Fruit fly (Drosophila melanogaster) whole organism, embryonic: ENCODE measurements around the gene PCNA2.

Experiments
- Antp ChIP-seq: fragments of 200-800 bp; sonication (Bioruptor generic); optimal IDR thresholded peaks from 3 replicates; lab custom pipeline; 2016; ENCODE audit warnings: missing biosample characterization, missing genetic modification characterization
- Awh ChIP-seq: fragments of 200-800 bp; sonication (Bioruptor generic); IDR thresholded peaks from 2 replicates; pipeline ENCODE4, ENCODE4 v1.3.6; 2022; ENCODE audit warnings: missing biosample characterization, missing genetic modification characterization
- Bteb2 ChIP-seq: fragments of 200-800 bp; sonication (Bioruptor generic); optimal IDR thresholded peaks from 2 replicates; lab custom pipeline; 2016; ENCODE audit warnings: missing biosample characterization, missing genetic modification characterization
- C15 ChIP-seq: fragments of 200-800 bp; sonication (Bioruptor generic); IDR thresholded peaks from 3 replicates; pipeline ENCODE4 v1.3.6; 2022; ENCODE audit warnings: missing biosample characterization, missing genetic modification characterization
- CG13624 ChIP-seq: fragments of 200-800 bp; sonication (Bioruptor generic); optimal IDR thresholded peaks from 2 replicates; lab custom pipeline; 2016; ENCODE audit warnings: missing biosample characterization, missing genetic modification characterization
- CG14014 ChIP-seq: fragments of 200-800 bp; sonication (Bioruptor generic); IDR thresholded peaks from 2 replicates; pipeline ENCODE4 v1.3.6; 2022; ENCODE audit warnings: missing biosample characterization, missing genetic modification characterization
- CG14441 ChIP-seq: fragments of 200-800 bp; sonication (Bioruptor generic); IDR thresholded peaks from 2 replicates; pipeline ENCODE4 v1.3.6; 2022; ENCODE audit warnings: missing biosample characterization, missing genetic modification characterization
- CG15269 ChIP-seq: fragments of 200-800 bp; sonication (Bioruptor generic); optimal IDR thresholded peaks from 2 replicates; lab custom pipeline; 2018; ENCODE audit warnings: missing biosample characterization, mild to moderate bottlenecking, missing genetic modification characterization, moderate library complexity
- CG3838 ChIP-seq: fragments of 200-800 bp; sonication (Bioruptor generic); optimal IDR thresholded peaks from 3 replicates; lab custom pipeline; 2016; ENCODE audit warnings: missing biosample characterization, missing genetic modification characterization
- CG4854 ChIP-seq: fragments of 200-800 bp; sonication (Bioruptor generic); optimal IDR thresholded peaks from 2 replicates; lab custom pipeline; 2016; ENCODE audit warnings: missing biosample characterization, missing genetic modification characterization, inconsistent platforms
- CG8089 ChIP-seq: fragments of 200-800 bp; sonication (Bioruptor generic); optimal IDR thresholded peaks from 3 replicates; lab custom pipeline; 2016; ENCODE audit warnings: missing biosample characterization, missing genetic modification characterization
- CG8388 ChIP-seq: fragments of 200-800 bp; sonication (Bioruptor generic); optimal IDR thresholded peaks from 2 replicates; lab custom pipeline; 2019; ENCODE audit warnings: missing biosample characterization, mild to moderate bottlenecking, missing genetic modification characterization, moderate library complexity
- CG9437 ChIP-seq: fragments of 200-800 bp; sonication (Bioruptor generic); optimal IDR thresholded peaks from 2 replicates; lab custom pipeline; 2018; ENCODE audit warnings: missing biosample characterization, mild to moderate bottlenecking, missing genetic modification characterization
- CG9932 ChIP-seq: fragments of 200-800 bp; sonication (Bioruptor generic); IDR thresholded peaks from 2 replicates; pipeline ENCODE4 v1.3.6; 2022; ENCODE audit warnings: missing biosample characterization, missing genetic modification characterization
- Dfd ChIP-seq, 2 experiments: fragments of >200 bp; optimal IDR thresholded peaks; 2 replicates each; lab custom pipeline; 2017; ENCODE audit warnings: missing biosample characterization in 2 of 2, missing genetic modification characterization in 2 of 2
- Drgx ChIP-seq: fragments of 200-800 bp; sonication (Bioruptor generic); IDR thresholded peaks from 2 replicates; pipeline ENCODE4 v1.3.6; 2022; ENCODE audit warnings: missing biosample characterization, missing genetic modification characterization
- H15 ChIP-seq: fragments of 200-800 bp; sonication (Bioruptor generic); IDR thresholded peaks from 3 replicates; pipeline ENCODE4 v1.3.6; 2022; ENCODE audit warnings: missing biosample characterization, missing genetic modification characterization
- HHEX ChIP-seq: fragments of 200-800 bp; sonication (Bioruptor generic); optimal IDR thresholded peaks from 3 replicates; lab custom pipeline; 2017; ENCODE audit warnings: missing biosample characterization, mild to moderate bottlenecking, missing genetic modification characterization, missing genetic modification reagents
- HLH54F ChIP-seq: fragments of 200-800 bp; sonication (Bioruptor generic); optimal IDR thresholded peaks from 3 replicates; lab custom pipeline; 2016; ENCODE audit warnings: missing biosample characterization, missing genetic modification characterization
- Hr39 ChIP-seq: fragments of >200 bp; optimal IDR thresholded peaks from 2 replicates; lab custom pipeline; 2017
- Lim3 ChIP-seq: fragments of 200-800 bp; sonication (Bioruptor generic); IDR thresholded peaks from 2 replicates; pipeline ENCODE4 v1.3.6; 2022; ENCODE audit warnings: missing biosample characterization, missing genetic modification characterization
- MESR4 ChIP-seq: fragments of 200-800 bp; sonication (Bioruptor generic); optimal IDR thresholded peaks from 2 replicates; lab custom pipeline; 2018; ENCODE audit warnings: missing biosample characterization, mild to moderate bottlenecking, missing genetic modification characterization, moderate library complexity
- MTF-1 ChIP-seq: fragments of 200-800 bp; sonication (Bioruptor generic); optimal IDR thresholded peaks from 2 replicates; lab custom pipeline; 2018; ENCODE audit warnings: missing biosample characterization, mild to moderate bottlenecking, missing genetic modification characterization, borderline replicate concordance
- Opbp ChIP-seq: fragments of 200-800 bp; sonication (Bioruptor generic); IDR thresholded peaks from 3 replicates; pipeline ENCODE4 v1.3.6; 2022; ENCODE audit warnings: missing biosample characterization, missing genetic modification characterization; ENCODE audit not compliant: partially characterized antibody
- Pdp1 ChIP-seq, 2 experiments: fragments of 200-800 bp; sonication (Bioruptor generic); optimal IDR thresholded peaks; 3 replicates each; lab custom pipeline; 2016; ENCODE audit warnings: missing biosample characterization in 2 of 2, missing genetic modification characterization in 2 of 2, mild to moderate bottlenecking in 1 of 2, moderate library complexity in 1 of 2
- Scr ChIP-seq: fragments of 200-800 bp; sonication (Bioruptor generic); IDR thresholded peaks from 2 replicates; pipeline ENCODE4 v1.3.6; 2022; ENCODE audit warnings: missing biosample characterization, missing genetic modification characterization; ENCODE audit not compliant: partially characterized antibody
- Side ChIP-seq: fragments of 200-800 bp; sonication (Bioruptor generic); optimal IDR thresholded peaks from 2 replicates; lab custom pipeline; 2016; ENCODE audit warnings: missing biosample characterization, missing genetic modification characterization
- Sin3A ChIP-seq: fragments of >200 bp; optimal IDR thresholded peaks from 2 replicates; lab custom pipeline; 2018
- TFAM ChIP-seq: fragments of 200-800 bp; sonication (Bioruptor generic); optimal IDR thresholded peaks from 2 replicates; lab custom pipeline; 2017; ENCODE audit warnings: missing biosample characterization, missing genetic modification characterization, inconsistent platforms
- amos ChIP-seq: fragments of 200-800 bp; sonication (Bioruptor generic); IDR thresholded peaks from 2 replicates; pipeline ENCODE4 v1.3.6; 2022; ENCODE audit warnings: missing biosample characterization, missing genetic modification characterization; ENCODE audit not compliant: partially characterized antibody
- bbx ChIP-seq: fragments of 200-800 bp; sonication (Bioruptor generic); IDR thresholded peaks from 2 replicates; pipeline ENCODE4 v1.3.6; 2022; ENCODE audit warnings: missing biosample characterization, missing genetic modification characterization; ENCODE audit not compliant: partially characterized antibody
- dpn ChIP-seq, 2 experiments: fragments of 200-800 bp; sonication (Bioruptor generic); optimal IDR thresholded peaks; 3 replicates each; lab custom pipeline; 2016; ENCODE audit warnings: missing biosample characterization in 2 of 2, missing genetic modification characterization in 2 of 2
- ems ChIP-seq: fragments of 200-800 bp; sonication (Bioruptor generic); optimal IDR thresholded peaks from 3 replicates; lab custom pipeline; 2016; ENCODE audit warnings: missing biosample characterization, missing genetic modification characterization
- gfzf ChIP-seq: fragments of 200-800 bp; sonication (Bioruptor generic); optimal IDR thresholded peaks from 2 replicates; lab custom pipeline; 2016; ENCODE audit warnings: missing biosample characterization, mild to moderate bottlenecking, missing genetic modification characterization, moderate library complexity
- gt ChIP-seq: fragments of 200-800 bp; sonication (Bioruptor generic); IDR thresholded peaks from 2 replicates; pipeline ENCODE4 v1.3.6; 2022; ENCODE audit warnings: missing biosample characterization, missing genetic modification characterization
- hkb ChIP-seq, 2 experiments: fragments of 200-800 bp in 1 of 2; fragments of >200 bp in 1 of 2; sonication (Bioruptor generic) in 1 of 2; IDR thresholded peaks in 1 of 2; optimal IDR thresholded peaks in 1 of 2; 2 replicates each; pipeline versions ENCODE4 v1.3.6 to Lab custom; 2017 to 2022; ENCODE audit warnings: missing biosample characterization in 1 of 2, missing genetic modification characterization in 1 of 2
- knrl ChIP-seq: fragments of 200-800 bp; sonication (Bioruptor generic); IDR thresholded peaks from 3 replicates; pipeline ENCODE4 v1.3.6; 2022; ENCODE audit warnings: missing biosample characterization, missing genetic modification characterization; ENCODE audit not compliant: partially characterized antibody
- phol ChIP-seq: fragments of 200-800 bp; sonication (Bioruptor generic); optimal IDR thresholded peaks from 3 replicates; lab custom pipeline; 2018; ENCODE audit warnings: missing biosample characterization, mild to moderate bottlenecking, missing genetic modification characterization, moderate library complexity
- row ChIP-seq: fragments of 200-800 bp; sonication (Bioruptor generic); IDR thresholded peaks from 3 replicates; pipeline ENCODE4 v1.3.6; 2022; ENCODE audit warnings: missing biosample characterization, missing genetic modification characterization
- schlank ChIP-seq: fragments of 200-800 bp; sonication (Bioruptor generic); optimal IDR thresholded peaks from 2 replicates; lab custom pipeline; 2018; ENCODE audit warnings: missing biosample characterization, mild to moderate bottlenecking, missing genetic modification characterization
- sens-2 ChIP-seq: fragments of 200-800 bp; sonication (Bioruptor generic); IDR thresholded peaks from 2 replicates; pipeline ENCODE4 v1.3.6; 2022; ENCODE audit warnings: missing biosample characterization, missing genetic modification characterization
- sim ChIP-seq: fragments of 200-800 bp; sonication (Bioruptor generic); IDR thresholded peaks from 2 replicates; pipeline ENCODE4 v1.3.6; 2022; ENCODE audit warnings: missing biosample characterization, missing genetic modification characterization
- slp2 ChIP-seq: fragments of 200-800 bp; sonication (Bioruptor generic); optimal IDR thresholded peaks from 2 replicates; lab custom pipeline; 2016; ENCODE audit warnings: missing biosample characterization, missing genetic modification characterization
- sr ChIP-seq: fragments of 200-800 bp; sonication (Bioruptor generic); IDR thresholded peaks from 3 replicates; pipeline ENCODE4 v1.3.6; 2022; ENCODE audit warnings: missing biosample characterization, missing genetic modification characterization
- tgo ChIP-seq: fragments of 200-800 bp; sonication (Bioruptor generic); IDR thresholded peaks from 3 replicates; pipeline ENCODE4 v1.3.6; 2022; ENCODE audit warnings: missing biosample characterization, missing genetic modification characterization
- toy ChIP-seq: fragments of 200-800 bp; sonication (Bioruptor generic); IDR thresholded peaks from 2 replicates; pipeline ENCODE4 v1.3.6; 2022; ENCODE audit warnings: missing biosample characterization, missing genetic modification characterization
- trem ChIP-seq: fragments of 200-800 bp; optimal IDR thresholded peaks from 3 replicates; lab custom pipeline; 2019; ENCODE audit warnings: missing biosample characterization, mild to moderate bottlenecking, missing genetic modification characterization, moderate library complexity
- yki ChIP-seq: fragments of >200 bp; optimal IDR thresholded peaks from 3 replicates; lab custom pipeline; 2018
- z ChIP-seq: fragments of 200-800 bp; sonication (Bioruptor generic); IDR thresholded peaks from 3 replicates; pipeline ENCODE4 v1.3.6; 2022; ENCODE audit warnings: missing biosample characterization, missing genetic modification characterization

Gene PCNA2

DNA sequence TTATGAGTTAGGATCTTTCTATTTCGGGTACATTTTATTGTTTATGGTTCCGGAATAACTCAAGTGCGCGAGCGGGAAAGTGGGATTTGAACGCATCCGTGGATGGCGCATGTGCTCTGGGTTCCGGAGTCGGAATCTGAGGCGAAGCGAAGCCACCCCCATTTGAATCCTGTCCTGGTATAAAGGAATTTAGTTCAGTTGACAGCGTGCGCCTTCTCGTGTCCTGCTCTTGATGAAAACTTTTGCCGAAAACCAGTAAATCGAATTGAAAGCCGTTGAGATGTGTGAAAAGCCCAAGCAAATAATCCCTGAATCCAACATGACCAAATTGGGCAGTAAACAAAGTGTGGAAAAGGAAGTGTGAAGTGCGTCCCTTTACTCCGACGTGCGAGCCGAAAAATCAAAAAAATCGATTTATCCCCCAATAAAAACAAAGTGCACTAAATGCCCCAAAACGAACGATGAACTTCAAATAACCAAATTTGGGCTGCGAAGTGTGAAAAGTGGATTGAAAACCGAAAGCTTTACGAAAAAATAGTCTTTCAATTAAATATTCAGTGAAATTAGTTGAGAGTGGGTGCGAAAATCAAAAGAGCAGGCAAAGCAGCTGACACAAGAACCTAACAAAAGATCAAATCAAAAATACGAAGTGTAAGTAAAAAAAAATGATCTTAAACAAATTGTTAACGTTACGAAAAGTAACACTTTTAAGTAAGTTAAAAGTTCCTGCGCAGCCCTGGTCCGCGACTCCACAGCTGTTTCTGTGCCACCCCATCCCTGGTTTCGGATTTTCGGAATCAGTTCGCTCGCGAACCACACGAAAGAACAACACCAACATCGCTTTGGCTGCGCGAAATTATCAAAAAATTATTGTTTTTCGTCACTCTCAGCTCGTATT, 2.9 kb upstream of the PCNA2 start, which contains the start of gene Lar (continued):
- TF ChIP-seq Bteb2 (GFP tag; lab: Kevin White, UChicago) (peak; percentile 75), gt (GFP tag; lab: Robert Waterston, UW) (no peak), Side (GFP tag; lab: Kevin White, UChicago) (peak; percentile 74), row (GFP tag; lab: Robert Waterston, UW) (peak; percentile 87), bbx (GFP tag; lab: Robert Waterston, UW) (no peak), Hr39 (lab: Kevin White, UChicago) (no peak), Scr (no peak), C15 (GFP tag; lab: Robert Waterston, UW) (no peak), sim (peak; percentile 54; the same call in 1 of the 2 replicates), H15 (GFP tag; lab: Robert Waterston, UW) (0 out of 3 replicates have a peak, but pooled peaks have one; percentile 9), MTF-1 (no peak), HLH54F (GFP tag; lab: Kevin White, UChicago) (peak; percentile 58), trem (tag; lab: Kevin White, UChicago) (peak; percentile 39), gfzf (GFP tag; lab: Kevin White, UChicago) (peak; percentile 24), Awh (GFP tag; lab: Robert Waterston, UW) (0 out of 2 replicates have a peak, but pooled peaks have one; percentile 12), Pdp1 (GFP tag; optimal IDR thresholded peaks at IDR 0.05; lab: Kevin White, UChicago) (peak; percentile 53 to 58), z (GFP tag; lab: Robert Waterston, UW) (no peak), dpn (GFP tag; optimal IDR thresholded peaks at IDR 0.05; lab: Kevin White, UChicago) (peak; percentile 60 to 79), CG14014 (GFP tag; lab: Robert Waterston, UW) (peak; percentile 43; the same call in 1 of the 2 replicates), Sin3A (peak; percentile 68), toy (GFP tag; lab: Robert Waterston, UW) (no peak), CG9932 (peak; percentile 69), sr (no peak), hkb (optimal IDR thresholded peaks at IDR 0.05; lab: Kevin White, UChicago) (no peak), hkb (GFP tag; IDR thresholded peaks at IDR 0.05; lab: Robert Waterston, UW) (peak; percentile 42), CG14441 (peak; percentile 31; the same call in 1 of the 2 replicates), CG15269 (tag; lab: Kevin White, UChicago) (peak; percentile 61), yki (lab: Kevin White, UChicago) (no peak), schlank (tag; lab: Kevin White, UChicago) (no peak), CG8388 (GFP tag; lab: Kevin White, UChicago) (peak; percentile 42), amos (GFP tag; lab: Robert Waterston, UW) (peak; percentile 62; the same call in 1 of the 2 replicates), phol (tag; lab: Kevin White, UChicago) (peak; percentile 58), Drgx (GFP tag; lab: Robert Waterston, UW) (peak; percentile 35), CG13624 (GFP tag; lab: Kevin White, UChicago) (peak; percentile 67), MESR4 (GFP tag; lab: Kevin White, UChicago) (peak; percentile 80), CG8089 (GFP tag; lab: Kevin White, UChicago) (peak; percentile 27), HHEX (GFP tag; lab: Kevin White, UChicago) (peak; percentile 10), CG9437 (GFP tag; lab: Kevin White, UChicago) (peak; percentile 89), sens-2 (no peak), Lim3 (GFP tag; lab: Robert Waterston, UW) (no peak), Opbp (GFP tag; lab: Robert Waterston, UW) (no peak; the same call in 2 of the 3 replicates), ems (GFP tag; lab: Kevin White, UChicago) (peak; percentile 64), CG4854 (peak; percentile 39), Antp (GFP tag; lab: Kevin White, UChicago) (peak; percentile 74), slp2 (peak; percentile 34), tgo (GFP tag; lab: Robert Waterston, UW) (no peak), TFAM (no peak), CG3838 (GFP tag; lab: Kevin White, UChicago) (no peak), Dfd (GFP tag; optimal IDR thresholded peaks at IDR 0.05; lab: Kevin White, UChicago) (no peak), knrl (GFP tag; lab: Robert Waterston, UW) (peak; percentile 46; the same call in 2 of the 3 replicates)
